Fruit fly (Drosophila melanogaster) whole organism, prepupa: ENCODE data around the gene CG4374.

Experiments used
- CG10631 ChIP-seq: fragments of 200-800 bp; sonication (Bioruptor generic); optimal IDR thresholded peaks from 2 replicates; lab custom pipeline; 2016; ENCODE audit warnings: missing biosample characterization, missing genetic modification characterization
- CG11294 ChIP-seq: fragments of 200-800 bp; sonication (Bioruptor generic); IDR thresholded peaks from 2 replicates; pipeline ENCODE4 v1.3.6; 2022; ENCODE audit warnings: missing biosample characterization, missing genetic modification characterization
- CG11762 ChIP-seq: fragments of 200-800 bp; sonication (Bioruptor generic); optimal IDR thresholded peaks from 3 replicates; lab custom pipeline; 2016; ENCODE audit warnings: missing biosample characterization, missing genetic modification characterization; ENCODE audit not compliant: insufficient read depth
- CG11902 ChIP-seq: fragments of 200-800 bp; sonication (Bioruptor generic); optimal IDR thresholded peaks from 3 replicates; lab custom pipeline; 2016; ENCODE audit warnings: missing biosample characterization, missing genetic modification characterization
- CG15336 ChIP-seq: fragments of 200-800 bp; sonication (Bioruptor generic); IDR thresholded peaks from 2 replicates; pipeline ENCODE4 v1.3.6; 2022; ENCODE audit warnings: missing biosample characterization, missing genetic modification characterization
- CG1621 ChIP-seq: fragments of 200-800 bp; sonication (Bioruptor generic); optimal IDR thresholded peaks from 3 replicates; lab custom pipeline; 2018; ENCODE audit warnings: missing biosample characterization, mild to moderate bottlenecking, missing genetic modification characterization
- CG16779 ChIP-seq: fragments of 200-800 bp; sonication (Bioruptor generic); optimal IDR thresholded peaks from 3 replicates; lab custom pipeline; 2017; ENCODE audit warnings: missing biosample characterization, mild to moderate bottlenecking, missing genetic modification characterization
- CG3032 ChIP-seq: fragments of 200-800 bp; optimal IDR thresholded peaks from 2 replicates; lab custom pipeline; 2019; ENCODE audit warnings: missing biosample characterization, mild to moderate bottlenecking, missing genetic modification characterization, moderate library complexity
- CG32006 ChIP-seq: fragments of 200-800 bp; sonication (Bioruptor generic); optimal IDR thresholded peaks from 3 replicates; lab custom pipeline; 2017; ENCODE audit warnings: missing biosample characterization, mild to moderate bottlenecking, missing genetic modification characterization
- CG4318 ChIP-seq: fragments of 200-800 bp; sonication (Bioruptor generic); optimal IDR thresholded peaks from 3 replicates; lab custom pipeline; 2017; ENCODE audit warnings: missing biosample characterization, mild to moderate bottlenecking, missing genetic modification characterization
- CG6276 ChIP-seq: fragments of 200-800 bp; sonication (Bioruptor generic); optimal IDR thresholded peaks from 2 replicates; lab custom pipeline; 2017; ENCODE audit warnings: missing biosample characterization, mild to moderate bottlenecking, missing genetic modification characterization
- CG6792 ChIP-seq: fragments of 200-800 bp; sonication (Bioruptor generic); optimal IDR thresholded peaks from 3 replicates; lab custom pipeline; 2016; ENCODE audit warnings: missing biosample characterization, missing genetic modification characterization
- CG6808 ChIP-seq: fragments of 200-800 bp; sonication (Bioruptor generic); optimal IDR thresholded peaks from 3 replicates; lab custom pipeline; 2017; ENCODE audit warnings: missing biosample characterization, missing genetic modification characterization, mild to moderate bottlenecking, moderate library complexity, missing genetic modification reagents
- CG6854 ChIP-seq: fragments of 200-800 bp; sonication (Bioruptor generic); optimal IDR thresholded peaks from 2 replicates; lab custom pipeline; 2017; ENCODE audit warnings: missing biosample characterization, mild to moderate bottlenecking, missing genetic modification characterization
- CG7368 ChIP-seq: fragments of 200-800 bp; sonication (Bioruptor generic); optimal IDR thresholded peaks from 3 replicates; lab custom pipeline; 2016; ENCODE audit warnings: missing biosample characterization, missing genetic modification characterization
- CG8119 ChIP-seq: fragments of 200-800 bp; sonication (Bioruptor generic); IDR thresholded peaks from 3 replicates; pipeline ENCODE4 v1.3.6; 2022; ENCODE audit warnings: missing biosample characterization, missing genetic modification characterization
- CG8319 ChIP-seq: fragments of 200-800 bp; sonication (Bioruptor generic); optimal IDR thresholded peaks from 3 replicates; lab custom pipeline; 2016; ENCODE audit warnings: missing biosample characterization, missing genetic modification characterization
- CG9139 ChIP-seq: fragments of 200-800 bp; sonication (Bioruptor generic); optimal IDR thresholded peaks from 3 replicates; lab custom pipeline; 2017; ENCODE audit warnings: missing biosample characterization, mild to moderate bottlenecking, missing genetic modification characterization
- Eip75B ChIP-seq: fragments of 200-800 bp; sonication (Bioruptor generic); optimal IDR thresholded peaks from 3 replicates; lab custom pipeline; 2016; ENCODE audit warnings: missing biosample characterization, missing genetic modification characterization
- Eip78C ChIP-seq: fragments of 200-800 bp; sonication (Bioruptor generic); peaks from one replicate; lab custom pipeline; 2016; ENCODE audit warnings: missing biosample characterization, missing genetic modification characterization
- Eip93F ChIP-seq: fragments of 200-800 bp; sonication (Bioruptor generic); optimal IDR thresholded peaks from 2 replicates; lab custom pipeline; 2016; ENCODE audit warnings: missing biosample characterization, mild to moderate bottlenecking, missing genetic modification characterization
- Ets21C ChIP-seq: fragments of 200-800 bp; sonication (Bioruptor generic); optimal IDR thresholded peaks from 3 replicates; lab custom pipeline; 2016; ENCODE audit warnings: missing biosample characterization, missing genetic modification characterization
- Ets96B ChIP-seq: fragments of 200-800 bp; optimal IDR thresholded peaks from 2 replicates; lab custom pipeline; 2019; ENCODE audit warnings: missing biosample characterization, mild to moderate bottlenecking, missing genetic modification characterization, moderate library complexity
- Gug ChIP-seq: fragments of 200-800 bp; sonication (Bioruptor generic); IDR thresholded peaks from 2 replicates; pipeline ENCODE4 v1.3.6; 2022; ENCODE audit warnings: missing biosample characterization, missing genetic modification characterization
- Hr38 ChIP-seq: sonication (Bioruptor generic); optimal IDR thresholded peaks from 2 replicates; lab custom pipeline; 2016; ENCODE audit warnings: missing biosample characterization, missing genetic modification characterization
- Hr39 ChIP-seq: fragments of 200-800 bp; sonication (Bioruptor generic); optimal IDR thresholded peaks from 2 replicates; lab custom pipeline; 2016; ENCODE audit warnings: missing biosample characterization, missing genetic modification characterization
- Hr4 ChIP-seq: fragments of 200-800 bp; sonication (Bioruptor generic); optimal IDR thresholded peaks from 3 replicates; lab custom pipeline; 2016; ENCODE audit warnings: missing biosample characterization, missing genetic modification characterization
- Met ChIP-seq: fragments of 200-800 bp; sonication (Bioruptor generic); optimal IDR thresholded peaks from 3 replicates; lab custom pipeline; 2016; ENCODE audit warnings: missing biosample characterization, missing genetic modification characterization
- Smox ChIP-seq: fragments of 200-800 bp; sonication (Bioruptor generic); optimal IDR thresholded peaks from 3 replicates; lab custom pipeline; 2016; ENCODE audit warnings: missing biosample characterization, missing genetic modification characterization
- Sox102F ChIP-seq: fragments of 200-800 bp; sonication (Bioruptor generic); optimal IDR thresholded peaks from 2 replicates; lab custom pipeline; 2016; ENCODE audit warnings: missing biosample characterization, mild to moderate bottlenecking, missing genetic modification characterization
- Sox15 ChIP-seq: fragments of 200-800 bp; sonication (Bioruptor generic); optimal IDR thresholded peaks from 3 replicates; lab custom pipeline; 2016; ENCODE audit warnings: missing biosample characterization, missing genetic modification characterization
- dac ChIP-seq: fragments of 200-800 bp; sonication (Bioruptor generic); optimal IDR thresholded peaks from 2 replicates; lab custom pipeline; 2017; ENCODE audit warnings: missing biosample characterization, mild to moderate bottlenecking, missing genetic modification characterization
- dsx ChIP-seq: fragments of 200-800 bp; optimal IDR thresholded peaks from 3 replicates; lab custom pipeline; 2019; ENCODE audit warnings: missing biosample characterization, mild to moderate bottlenecking, missing genetic modification characterization, moderate library complexity; ENCODE audit not compliant: poor library complexity, severe bottlenecking
- eg ChIP-seq: fragments of 200-800 bp; sonication (Bioruptor generic); IDR thresholded peaks from 3 replicates; pipeline ENCODE4 v1.3.6; 2022; ENCODE audit warnings: missing biosample characterization, missing genetic modification characterization
- esn ChIP-seq: fragments of 200-800 bp; sonication (Bioruptor generic); optimal IDR thresholded peaks from 2 replicates; lab custom pipeline; 2016; ENCODE audit warnings: missing biosample characterization, mild to moderate bottlenecking, missing genetic modification characterization, moderate library complexity
- fd59A ChIP-seq: fragments of 200-800 bp; sonication (Bioruptor generic); optimal IDR thresholded peaks from 2 replicates; lab custom pipeline; 2017; ENCODE audit warnings: missing biosample characterization, mild to moderate bottlenecking, missing genetic modification characterization, missing genetic modification reagents
- lz ChIP-seq: fragments of 200-800 bp; sonication (Bioruptor generic); optimal IDR thresholded peaks from 3 replicates; lab custom pipeline; 2016; ENCODE audit warnings: missing biosample characterization, missing genetic modification characterization
- salr ChIP-seq, 2 experiments: fragments of 200-800 bp; sonication (Bioruptor generic); optimal IDR thresholded peaks; 3 replicates each; lab custom pipeline; 2016 to 2018; ENCODE audit warnings: missing biosample characterization in 2 of 2, missing genetic modification characterization in 2 of 2, mild to moderate bottlenecking in 1 of 2
- spab ChIP-seq: fragments of 200-800 bp; sonication (Bioruptor generic); optimal IDR thresholded peaks from 2 replicates; lab custom pipeline; 2017; ENCODE audit warnings: missing biosample characterization, mild to moderate bottlenecking, missing genetic modification characterization, missing genetic modification reagents
- ss ChIP-seq, 2 experiments: fragments of 200-800 bp; sonication (Bioruptor generic); optimal IDR thresholded peaks; 2 replicates in 1 of 2; 3 replicates in 1 of 2; lab custom pipeline; 2017 to 2018; ENCODE audit warnings: mild to moderate bottlenecking in 2 of 2, missing biosample characterization in 2 of 2, missing genetic modification characterization in 2 of 2, moderate library complexity in 1 of 2
- svp ChIP-seq: fragments of 200-800 bp; sonication (Bioruptor generic); peaks from one replicate; lab custom pipeline; 2016; ENCODE audit warnings: missing biosample characterization, missing genetic modification characterization
- topi ChIP-seq: fragments of 200-800 bp; sonication (Bioruptor generic); optimal IDR thresholded peaks from 3 replicates; lab custom pipeline; 2016; ENCODE audit warnings: missing biosample characterization, missing genetic modification characterization
- vri ChIP-seq: fragments of 200-800 bp; sonication (Bioruptor generic); optimal IDR thresholded peaks from 3 replicates; lab custom pipeline; 2016; ENCODE audit warnings: missing biosample characterization, mild to moderate bottlenecking, missing genetic modification characterization

CG4374 gene

dm6 chr3R:23481249-23481915 is 9.3 kb upstream of the CG4374 start, which contains the start of gene Ir94f (continued):
- TF ChIP-seq CG16779 (no peak), CG6854 (GFP tag; lab: Kevin White, UChicago) (no peak), dac (no peak), CG8319 (GFP tag; lab: Kevin White, UChicago) (no peak), vri (GFP tag; lab: Kevin White, UChicago) (no peak), esn (GFP tag; lab: Kevin White, UChicago) (peak; percentile 45), CG10631 (GFP tag; lab: Kevin White, UChicago) (no peak)

DNA sequence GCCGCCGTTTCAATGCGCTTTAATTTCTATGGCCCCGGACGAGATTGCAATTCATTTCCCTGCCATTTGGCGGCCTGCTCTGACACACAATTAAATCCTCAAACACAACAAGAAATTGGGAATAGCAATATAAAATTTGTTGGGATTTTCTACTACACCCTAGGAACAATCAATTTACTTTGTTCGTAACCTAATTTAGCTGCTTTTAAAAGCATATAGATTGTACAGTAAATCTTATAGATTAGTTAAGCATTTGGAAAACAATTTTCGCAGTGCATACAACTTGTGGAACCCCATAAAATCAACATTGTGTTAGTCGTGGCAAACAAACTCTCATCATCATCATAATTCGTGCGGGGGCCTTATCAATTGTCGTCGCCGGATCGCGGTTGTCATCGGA is 4.0 kb upstream of the CG4374 start:
- no peak for TF ChIP-seq dsx
- no peak for TF ChIP-seq Eip75B
- TF ChIP-seq dac, result no peak
- no peak for TF ChIP-seq CG16779
- no peak for TF ChIP-seq Eip78C (GFP tag; lab: Kevin White, UChicago)
- no peak for TF ChIP-seq Smox (GFP tag; lab: Kevin White, UChicago)
- TF ChIP-seq CG8119 (GFP tag; lab: Robert Waterston, UW), result 0 out of 3 replicates have a peak, but pooled peaks have one; percentile 23
- TF ChIP-seq CG6792 (GFP tag; lab: Kevin White, UChicago), result no peak
- TF ChIP-seq lz (GFP tag; lab: Kevin White, UChicago), result no peak
- no peak for TF ChIP-seq CG11294
- TF ChIP-seq salr (GFP tag; optimal IDR thresholded peaks at IDR 0.05; lab: Kevin White, UChicago), result peak in 1 of 2 experiments; percentile 8
- no peak for TF ChIP-seq CG1621
- TF ChIP-seq fd59A (GFP tag; lab: Kevin White, UChicago), result no peak
- TF ChIP-seq eg, result 0 out of 3 replicates have a peak, but pooled peaks have one; percentile 17
- peak; percentile 6 for TF ChIP-seq CG6276
- no peak for TF ChIP-seq Sox102F (GFP tag; lab: Kevin White, UChicago)
- no peak for TF ChIP-seq spab (GFP tag; lab: Kevin White, UChicago)
- peak; percentile 63 for TF ChIP-seq CG32006 (GFP tag; lab: Kevin White, UChicago)
- TF ChIP-seq Sox15 (GFP tag; lab: Kevin White, UChicago), result no peak
- TF ChIP-seq vri (GFP tag; lab: Kevin White, UChicago), result no peak
- no peak for TF ChIP-seq ss (GFP tag; optimal IDR thresholded peaks at IDR 0.05; lab: Kevin White, UChicago)
- TF ChIP-seq Eip93F (GFP tag; lab: Kevin White, UChicago), result no peak
- TF ChIP-seq CG4318 (GFP tag; lab: Kevin White, UChicago), result peak; percentile 26
- peak; percentile 47 for TF ChIP-seq CG15336 (GFP tag; lab: Robert Waterston, UW)
- no peak for TF ChIP-seq Ets96B
- peak; percentile 65 for TF ChIP-seq Hr4
- no peak for TF ChIP-seq esn (GFP tag; lab: Kevin White, UChicago)

- no peak for TF ChIP-seq ss (GFP tag; optimal IDR thresholded peaks at IDR 0.05; lab: Kevin White, UChicago)
- TF ChIP-seq spab (GFP tag; lab: Kevin White, UChicago), result no peak
- TF ChIP-seq svp (GFP tag; lab: Kevin White, UChicago), result no peak
- no peak for TF ChIP-seq eg
- no peak for TF ChIP-seq CG3032 (tag; lab: Kevin White, UChicago)
- no peak for TF ChIP-seq CG11762 (GFP tag; lab: Kevin White, UChicago)
- TF ChIP-seq, all 60 proteins: peak for 0
These were observed 11.4 kb downstream of the CG4374 start for dm6 chr3R:23460667-23461066.

dm6 chr3R:23455866-23456265 is 16.2 kb downstream of the CG4374 start:
- no peak for TF ChIP-seq Met (GFP tag; lab: Kevin White, UChicago)
- TF ChIP-seq dac, result no peak
- no peak for TF ChIP-seq topi (GFP tag; lab: Kevin White, UChicago)
- TF ChIP-seq Eip78C (GFP tag; lab: Kevin White, UChicago), result no peak
- TF ChIP-seq Hr39 (GFP tag; lab: Kevin White, UChicago), result no peak
- TF ChIP-seq CG9139 (GFP tag; lab: Kevin White, UChicago), result no peak
- no peak for TF ChIP-seq CG8119 (GFP tag; lab: Robert Waterston, UW)
- no peak for TF ChIP-seq Sox15 (GFP tag; lab: Kevin White, UChicago)
- no peak for TF ChIP-seq esn (GFP tag; lab: Kevin White, UChicago)
- no peak for TF ChIP-seq CG6808 (GFP tag; lab: Kevin White, UChicago)
- TF ChIP-seq Ets21C (GFP tag; lab: Kevin White, UChicago), result no peak
- TF ChIP-seq CG11902 (GFP tag; lab: Kevin White, UChicago), result no peak
- TF ChIP-seq CG7368 (GFP tag; lab: Kevin White, UChicago), result no peak
- no peak for TF ChIP-seq CG11294
- no peak for TF ChIP-seq Gug (GFP tag; lab: Robert Waterston, UW)
- TF ChIP-seq CG8319 (GFP tag; lab: Kevin White, UChicago), result no peak
- TF ChIP-seq Hr38 (GFP tag; lab: Kevin White, UChicago), result no peak
- no peak for TF ChIP-seq vri (GFP tag; lab: Kevin White, UChicago)
- no peak for TF ChIP-seq Smox (GFP tag; lab: Kevin White, UChicago)
